Worm (Caenorhabditis elegans) whole organism, L1 larva: ENCODE data around the gene clk-2.

Experiments used
- C04F5.9 ChIP-seq: sonication (generic microtip); optimal IDR thresholded peaks from 2 replicates; lab custom pipeline; 2016; ENCODE audit warnings: missing genetic modification characterization, missing compliant biosample characterization
- F16B12.6 ChIP-seq: fragments of 150-350 bp; optimal IDR thresholded peaks from 2 replicates; lab custom pipeline; 2014; ENCODE audit warnings: missing biosample characterization, missing genetic modification characterization
- Y116A8C.19 ChIP-seq: sonication (generic microtip); optimal IDR thresholded peaks from 2 replicates; lab custom pipeline; 2016; ENCODE audit warnings: missing compliant biosample characterization, missing genetic modification characterization, borderline replicate concordance
- alr-1 ChIP-seq: fragments of 200-800 bp; sonication (Bioruptor generic); optimal IDR thresholded peaks from 2 replicates; lab custom pipeline; 2018; ENCODE audit warnings: borderline replicate concordance, mild to moderate bottlenecking, missing genetic modification characterization, missing compliant biosample characterization
- aly-2 ChIP-seq: fragments of 150-350 bp; optimal IDR thresholded peaks from 2 replicates; lab custom pipeline; 2014; ENCODE audit warnings: missing biosample characterization, missing genetic modification characterization
- blmp-1 ChIP-seq: fragments of 150-350 bp; optimal IDR thresholded peaks from 2 replicates; lab custom pipeline; 2014; ENCODE audit warnings: missing biosample characterization, missing genetic modification characterization
- ceh-63 ChIP-seq: fragments of 200-800 bp; sonication (Bioruptor generic); optimal IDR thresholded peaks from 2 replicates; lab custom pipeline; 2018; ENCODE audit warnings: mild to moderate bottlenecking, missing genetic modification characterization, missing compliant biosample characterization
- ceh-8 ChIP-seq: fragments of 200-800 bp; sonication (Bioruptor generic); optimal IDR thresholded peaks from 2 replicates; lab custom pipeline; 2018; ENCODE audit warnings: mild to moderate bottlenecking, missing genetic modification characterization, moderate library complexity, missing compliant biosample characterization
- ces-1 ChIP-seq: fragments of 150-350 bp; optimal IDR thresholded peaks from 2 replicates; lab custom pipeline; 2014; ENCODE audit warnings: missing biosample characterization, missing genetic modification reagents, missing genetic modification characterization
- elt-2 ChIP-seq: sonication (generic microtip); optimal IDR thresholded peaks from 2 replicates; lab custom pipeline; 2016; ENCODE audit warnings: missing genetic modification characterization, mild to moderate bottlenecking, inconsistent platforms, missing compliant biosample characterization, missing genetic modification reagents
- elt-3 ChIP-seq, 6 experiments: fragments of 150-350 bp in 1 of 6; sonication (generic microtip); optimal IDR thresholded peaks; 2 replicates each; lab custom pipeline; 2017 to 2018; ENCODE audit warnings: missing biosample characterization in 6 of 6, missing genetic modification characterization in 6 of 6, inconsistent platforms in 1 of 6
- fkh-10 ChIP-seq: sonication (generic microtip); optimal IDR thresholded peaks from 2 replicates; lab custom pipeline; 2017; ENCODE audit warnings: missing biosample characterization, missing genetic modification reagents, missing genetic modification characterization
- fkh-4 ChIP-seq: sonication (generic microtip); optimal IDR thresholded peaks from 2 replicates; lab custom pipeline; 2016; ENCODE audit warnings: missing compliant biosample characterization, missing genetic modification characterization, borderline replicate concordance
- grh-1 ChIP-seq: fragments of 200-800 bp; sonication (Bioruptor generic); IDR thresholded peaks from 2 replicates; pipeline ENCODE4 v1.3.6; 2022; ENCODE audit warnings: missing genetic modification reagents, missing genetic modification characterization, missing compliant biosample characterization
- hpl-2 ChIP-seq: fragments of 150-350 bp; optimal IDR thresholded peaks from 2 replicates; lab custom pipeline; 2014; ENCODE audit warnings: missing biosample characterization, missing genetic modification reagents, missing genetic modification characterization
- lin-13 ChIP-seq: fragments of 150-350 bp; optimal IDR thresholded peaks from 2 replicates; lab custom pipeline; 2014; ENCODE audit warnings: missing biosample characterization, missing genetic modification reagents, missing genetic modification characterization
- lin-14 ChIP-seq: fragments of 200-800 bp; sonication (Bioruptor generic); optimal IDR thresholded peaks from 2 replicates; lab custom pipeline; 2018; ENCODE audit warnings: mild to moderate bottlenecking, missing genetic modification characterization, moderate library complexity, missing compliant biosample characterization
- lin-15B ChIP-seq: fragments of 150-350 bp; sonication (generic microtip); optimal IDR thresholded peaks from 3 replicates; lab custom pipeline; 2014; ENCODE audit warnings: missing biosample characterization, missing genetic modification characterization
- lin-35 ChIP-seq, 2 experiments: fragments of 150-350 bp; optimal IDR thresholded peaks; 2 replicates each; lab custom pipeline; 2014; ENCODE audit warnings: missing biosample characterization in 2 of 2, missing genetic modification characterization in 2 of 2, missing genetic modification reagents in 2 of 2
- lir-3 ChIP-seq: sonication (generic microtip); optimal IDR thresholded peaks from 2 replicates; lab custom pipeline; 2016; ENCODE audit warnings: mild to moderate bottlenecking, missing genetic modification characterization, moderate library complexity, missing compliant biosample characterization; ENCODE audit not compliant: poor library complexity
- lsy-2 ChIP-seq, 2 experiments: fragments of 150-350 bp; optimal IDR thresholded peaks; 2 replicates each; lab custom pipeline; 2014; ENCODE audit warnings: missing biosample characterization in 2 of 2, missing genetic modification characterization in 2 of 2
- mdl-1 ChIP-seq, 2 experiments: fragments of 150-350 bp; optimal IDR thresholded peaks; 2 replicates each; lab custom pipeline; 2014 to 2017; ENCODE audit warnings: missing biosample characterization in 2 of 2, missing genetic modification characterization in 2 of 2, inconsistent platforms in 1 of 2
- mep-1 ChIP-seq: fragments of 150-350 bp; optimal IDR thresholded peaks from 2 replicates; lab custom pipeline; 2014; ENCODE audit warnings: missing biosample characterization, missing genetic modification characterization
- nhr-19 ChIP-seq: fragments of 200-800 bp; sonication (Bioruptor generic); conservative IDR thresholded peaks from 2 replicates; pipeline ENCODE4 v1.3.6; 2022; ENCODE audit warnings: missing genetic modification characterization, missing compliant biosample characterization
- nhr-237 ChIP-seq: fragments of 150-350 bp; optimal IDR thresholded peaks from 2 replicates; lab custom pipeline; 2014; ENCODE audit warnings: missing biosample characterization, missing genetic modification characterization
- nhr-28 ChIP-seq: fragments of 150-350 bp; optimal IDR thresholded peaks from 2 replicates; lab custom pipeline; 2014; ENCODE audit warnings: missing biosample characterization, missing genetic modification characterization
- nhr-47 ChIP-seq: sonication (generic microtip); optimal IDR thresholded peaks from 2 replicates; lab custom pipeline; 2016; ENCODE audit warnings: mild to moderate bottlenecking, missing genetic modification characterization, moderate library complexity, missing compliant biosample characterization
- nhr-76 ChIP-seq: sonication (generic microtip); optimal IDR thresholded peaks from 2 replicates; lab custom pipeline; 2017; ENCODE audit warnings: missing biosample characterization, missing genetic modification characterization
- nhr-84 ChIP-seq: sonication (generic microtip); optimal IDR thresholded peaks from 2 replicates; lab custom pipeline; 2017; ENCODE audit warnings: missing biosample characterization, missing genetic modification characterization
- nhr-85 ChIP-seq: sonication (generic microtip); peaks from one replicate; lab custom pipeline; 2016; ENCODE audit warnings: missing genetic modification characterization, inconsistent platforms, missing compliant biosample characterization
- pag-3 ChIP-seq: sonication (generic microtip); optimal IDR thresholded peaks from 2 replicates; lab custom pipeline; 2017; ENCODE audit warnings: missing genetic modification characterization, mild to moderate bottlenecking, missing compliant biosample characterization, antibody characterized with exemption, borderline replicate concordance; ENCODE audit not compliant: insufficient read depth
- pax-3 ChIP-seq: fragments of 200-800 bp; sonication (Bioruptor generic); optimal IDR thresholded peaks from 2 replicates; lab custom pipeline; 2018; ENCODE audit warnings: mild to moderate bottlenecking, missing genetic modification characterization, moderate library complexity, missing compliant biosample characterization
- pqm-1 ChIP-seq: sonication (generic microtip); optimal IDR thresholded peaks from 3 replicates; lab custom pipeline; 2017; ENCODE audit warnings: missing biosample characterization, missing genetic modification characterization
- tbx-2 ChIP-seq: sonication (generic microtip); optimal IDR thresholded peaks from 2 replicates; lab custom pipeline; 2016; ENCODE audit warnings: missing genetic modification characterization, missing compliant biosample characterization
- unc-30 ChIP-seq: sonication (generic microtip); optimal IDR thresholded peaks from 2 replicates; lab custom pipeline; 2017; ENCODE audit warnings: missing biosample characterization, missing genetic modification characterization
- unc-86 ChIP-seq: sonication (generic microtip); optimal IDR thresholded peaks from 2 replicates; lab custom pipeline; 2016; ENCODE audit warnings: missing genetic modification characterization, missing compliant biosample characterization
- zip-4 ChIP-seq: fragments of 200-800 bp; sonication (Bioruptor generic); optimal IDR thresholded peaks from 2 replicates; lab custom pipeline; 2018; ENCODE audit warnings: mild to moderate bottlenecking, missing genetic modification characterization, moderate library complexity, missing compliant biosample characterization
- ztf-11 ChIP-seq, 2 experiments: sonication (generic microtip); optimal IDR thresholded peaks; 2 replicates each; lab custom pipeline; 2016 to 2017; ENCODE audit warnings: missing genetic modification characterization in 2 of 2, missing biosample characterization in 1 of 2, missing compliant biosample characterization in 1 of 2

The clk-2 gene

DNA sequence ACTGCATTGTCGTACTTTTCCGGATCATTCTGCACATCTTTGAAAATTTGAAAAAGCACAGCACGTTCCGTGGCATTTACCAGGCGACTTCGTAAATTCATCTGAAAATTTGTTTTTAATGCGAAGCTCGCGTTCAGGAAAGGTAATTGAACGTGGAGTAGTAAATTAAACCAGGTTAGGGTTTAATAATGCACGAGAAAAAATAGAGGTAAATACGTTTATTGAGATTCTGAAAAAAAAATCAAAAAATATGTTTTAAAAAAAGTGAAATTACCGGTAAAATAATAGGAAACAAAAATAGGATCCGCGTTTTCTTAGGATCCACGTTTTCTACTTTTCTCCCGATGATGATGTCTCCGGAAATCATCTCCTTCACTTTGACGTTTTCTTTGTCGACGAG, at the start of gene clk-2:
Gene clk-2, minus strand, starts transcription at position 101 of the 400 bp plus-strand sequence.
- no peak for TF ChIP-seq lin-13
- TF ChIP-seq ztf-11 (tag; optimal IDR thresholded peaks at IDR 0.05; lab: Kevin White, UChicago), result no peak
- TF ChIP-seq C04F5.9, result no peak
- TF ChIP-seq tbx-2 (tag; lab: Kevin White, UChicago), result no peak
- TF ChIP-seq unc-30 (tag; lab: Kevin White, UChicago), result no peak
- TF ChIP-seq mdl-1 (tag; optimal IDR thresholded peaks at IDR 0.05; lab: Kevin White, UChicago), result no peak
- TF ChIP-seq lin-15B (tag; lab: Kevin White, UChicago), result no peak
- no peak for TF ChIP-seq fkh-4 (tag; lab: Kevin White, UChicago)
- TF ChIP-seq grh-1, result no peak
- TF ChIP-seq lin-14, result no peak
- no peak for TF ChIP-seq hpl-2 (GFP tag; lab: Kevin White, UChicago)
- no peak for TF ChIP-seq nhr-19 (GFP tag; lab: Robert Waterston, UW)
- no peak for TF ChIP-seq alr-1 (tag; lab: Kevin White, UChicago)
- TF ChIP-seq lir-3 (tag; lab: Kevin White, UChicago), result no peak
- TF ChIP-seq nhr-237, result no peak
- TF ChIP-seq blmp-1, result no peak
- no peak for TF ChIP-seq pqm-1 (tag; lab: Kevin White, UChicago)
- TF ChIP-seq F16B12.6 (tag; lab: Kevin White, UChicago), result no peak
- TF ChIP-seq ceh-63 (GFP tag; lab: Kevin White, UChicago), result no peak
- no peak for TF ChIP-seq pag-3 (tag; lab: Kevin White, UChicago)

DNA sequence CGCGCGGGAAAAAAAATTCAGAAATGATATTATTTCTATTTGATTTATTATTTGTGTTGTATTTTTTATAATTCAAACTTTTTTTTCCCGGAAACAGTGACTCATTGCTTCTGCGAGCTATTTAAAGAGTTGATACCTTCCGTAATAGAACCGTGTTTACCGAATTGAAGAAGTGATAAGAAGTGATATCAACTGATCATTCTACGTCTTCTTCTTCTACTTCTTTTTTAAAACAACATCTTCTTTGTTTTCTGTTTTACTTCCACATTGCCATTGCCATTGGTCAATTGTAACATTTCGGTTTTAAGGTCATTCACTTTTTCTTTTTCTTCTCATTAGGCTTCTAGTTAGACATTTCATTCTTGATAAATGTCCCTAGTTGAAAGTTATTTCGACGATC, 47.8 kb upstream of the clk-2 start, which contains the start of gene ttr-32:
Gene ttr-32, plus strand, starts transcription at position 314 of the 400 bp plus-strand sequence.
- no peak for TF ChIP-seq zip-4
- peak; percentile 60 for TF ChIP-seq nhr-85 (tag; lab: Kevin White, UChicago)
- TF ChIP-seq fkh-10 (GFP tag; lab: Kevin White, UChicago), result no peak
- peak; percentile 6 for TF ChIP-seq pag-3 (tag; lab: Kevin White, UChicago)
- peak; percentile 28 for TF ChIP-seq lin-14
- no peak for TF ChIP-seq nhr-76
- TF ChIP-seq Y116A8C.19 (tag; lab: Kevin White, UChicago), result no peak
- peak in 2 of 6 experiments; percentile 28 to 60 for TF ChIP-seq elt-3 (tag; optimal IDR thresholded peaks at IDR 0.05; lab: Kevin White, UChicago)
- TF ChIP-seq unc-30 (tag; lab: Kevin White, UChicago), result no peak
- no peak for TF ChIP-seq nhr-28 (tag; lab: Kevin White, UChicago)
- no peak for TF ChIP-seq pax-3 (tag; lab: Kevin White, UChicago)

DNA sequence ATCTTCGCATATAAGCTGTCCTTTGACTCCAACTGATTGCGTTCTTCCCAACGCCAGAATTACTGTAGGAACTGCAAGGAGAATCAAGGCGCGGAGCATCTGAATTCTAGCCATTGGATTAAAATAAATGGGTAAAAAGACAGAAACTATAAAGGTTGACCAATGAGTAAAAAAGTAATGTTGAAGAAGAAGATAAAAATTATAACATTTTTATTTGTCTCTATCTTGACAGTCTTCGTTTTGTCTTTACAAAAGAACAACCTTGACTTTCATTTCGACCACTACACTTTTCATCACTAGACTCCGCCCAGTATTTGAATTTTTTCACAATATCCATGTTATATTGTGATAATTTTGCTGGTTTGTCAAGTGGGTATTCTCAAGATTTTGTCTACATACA, 46.9 kb upstream of the clk-2 start, which contains the start of gene ttr-8:
Gene ttr-8, minus strand, starts transcription at position 101 of the 400 bp plus-strand sequence.
- TF ChIP-seq unc-86 (tag; lab: Kevin White, UChicago) (no peak), ceh-8 (GFP tag; lab: Kevin White, UChicago) (no peak), ces-1 (no peak), lin-35 (GFP tag; optimal IDR thresholded peaks at IDR 0.05; lab: Kevin White, UChicago) (no peak), lsy-2 (tag; optimal IDR thresholded peaks at IDR 0.05; lab: Kevin White, UChicago) (no peak)

DNA sequence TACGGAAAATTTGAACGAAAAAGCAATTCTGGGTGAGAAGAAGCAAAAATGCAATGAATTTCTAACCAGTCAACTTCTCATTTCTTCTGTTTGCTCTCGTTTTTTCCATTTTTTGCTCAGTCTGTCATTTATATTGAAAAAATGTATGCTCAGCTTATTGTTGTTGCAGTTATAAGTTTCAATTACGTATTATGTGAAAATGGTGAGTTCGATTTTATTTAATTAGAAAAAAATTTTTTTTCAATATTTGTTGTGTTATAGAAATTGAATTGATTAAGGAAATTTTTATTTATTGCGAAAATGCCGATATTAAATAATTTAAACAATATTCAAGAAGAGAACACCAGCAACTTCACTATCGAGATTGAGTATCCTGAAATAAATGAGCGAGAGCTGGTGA, 43.5 kb upstream of the clk-2 start, which contains the start of gene lgc-12:
Gene lgc-12, plus strand, starts transcription at position 301 of the 400 bp plus-strand sequence.
- TF ChIP-seq nhr-47 (no peak), aly-2 (tag; lab: Kevin White, UChicago) (no peak), nhr-84 (tag; lab: Kevin White, UChicago) (no peak), elt-2 (tag; lab: Kevin White, UChicago) (no peak), F16B12.6 (tag; lab: Kevin White, UChicago) (no peak), pax-3 (tag; lab: Kevin White, UChicago) (no peak), mep-1 (no peak)
